Worm (Caenorhabditis elegans) whole organism, L3 larva: Measurements from ENCODE around the gene nuo-5.

Experiments used
- aly-2 ChIP-seq: fragments of 150-350 bp; optimal IDR thresholded peaks from 2 replicates; lab custom pipeline; 2014; ENCODE audit warnings: missing biosample characterization, missing genetic modification characterization
- elt-1 ChIP-seq: fragments of 150-350 bp; optimal IDR thresholded peaks from 2 replicates; lab custom pipeline; 2014; ENCODE audit warnings: missing biosample characterization, missing genetic modification characterization
- jun-1 ChIP-seq: fragments of 150-350 bp; optimal IDR thresholded peaks from 2 replicates; lab custom pipeline; 2014; ENCODE audit warnings: missing biosample characterization, missing genetic modification reagents, missing genetic modification characterization
- nhr-11 ChIP-seq: fragments of 150-350 bp; optimal IDR thresholded peaks from 2 replicates; lab custom pipeline; 2014; ENCODE audit warnings: missing biosample characterization, missing genetic modification characterization
- nhr-23 ChIP-seq: fragments of 150-350 bp; optimal IDR thresholded peaks from 2 replicates; lab custom pipeline; 2014; ENCODE audit warnings: missing biosample characterization, missing genetic modification reagents, missing genetic modification characterization
- nhr-77 ChIP-seq: fragments of 150-350 bp; optimal IDR thresholded peaks from 2 replicates; lab custom pipeline; 2014; ENCODE audit warnings: missing biosample characterization, missing genetic modification characterization
- pha-4 ChIP-seq: fragments of 150-350 bp; optimal IDR thresholded peaks from 2 replicates; lab custom pipeline; 2014; ENCODE audit warnings: missing biosample characterization, missing genetic modification reagents, missing genetic modification characterization
- pqm-1 ChIP-seq: fragments of 150-350 bp; optimal IDR thresholded peaks from 2 replicates; lab custom pipeline; 2017; ENCODE audit warnings: missing biosample characterization, missing genetic modification characterization, inconsistent platforms

DNA sequence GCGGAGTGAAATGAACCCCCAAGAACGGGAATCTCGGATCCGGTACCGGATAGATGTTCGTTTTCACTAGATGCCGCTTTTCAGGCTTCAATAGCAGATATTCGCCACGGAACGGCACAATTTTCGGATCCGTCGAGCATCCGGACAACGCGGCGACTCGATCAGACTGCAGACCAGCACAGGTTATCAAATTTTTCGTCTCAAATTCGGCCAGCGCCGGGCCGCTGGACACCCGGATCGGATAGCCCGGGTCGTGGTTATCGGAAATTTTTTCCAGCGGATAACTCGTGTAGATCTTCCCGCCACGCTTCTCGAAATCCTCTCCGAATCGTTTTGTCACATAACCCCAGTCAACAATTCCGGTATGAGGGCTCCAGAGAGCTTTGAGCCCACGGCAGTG lies 8.3 kb upstream of the nuo-5 start:
- TF ChIP-seq elt-1 (tag; lab: Kevin White, UChicago) (no peak), nhr-23 (no peak), jun-1 (no peak), nhr-11 (no peak), pqm-1 (no peak), aly-2 (no peak), pha-4 (tag; lab: Kevin White, UChicago) (no peak), nhr-77 (tag; lab: Kevin White, UChicago) (no peak)
